Worm (Caenorhabditis elegans) whole organism, L1 larva: ENCODE results near the gene unc-71.

ENCODE experiments used
- C16A3.4 ChIP-seq: fragments of 150-350 bp; optimal IDR thresholded peaks from 2 replicates; lab custom pipeline; 2014; ENCODE audit warnings: missing biosample characterization, missing genetic modification characterization
- C34B4.2 ChIP-seq: sonication (generic microtip); optimal IDR thresholded peaks from 2 replicates; lab custom pipeline; 2017; ENCODE audit warnings: mild to moderate bottlenecking, missing genetic modification characterization, missing compliant biosample characterization
- F16B12.6 ChIP-seq: fragments of 150-350 bp; optimal IDR thresholded peaks from 2 replicates; lab custom pipeline; 2014; ENCODE audit warnings: missing biosample characterization, missing genetic modification characterization
- Y116A8C.19 ChIP-seq: sonication (generic microtip); optimal IDR thresholded peaks from 2 replicates; lab custom pipeline; 2016; ENCODE audit warnings: missing compliant biosample characterization, missing genetic modification characterization, borderline replicate concordance
- alr-1 ChIP-seq: fragments of 200-800 bp; sonication (Bioruptor generic); optimal IDR thresholded peaks from 2 replicates; lab custom pipeline; 2018; ENCODE audit warnings: borderline replicate concordance, mild to moderate bottlenecking, missing genetic modification characterization, missing compliant biosample characterization
- blmp-1 ChIP-seq: fragments of 150-350 bp; optimal IDR thresholded peaks from 2 replicates; lab custom pipeline; 2014; ENCODE audit warnings: missing biosample characterization, missing genetic modification characterization
- ceh-63 ChIP-seq: fragments of 200-800 bp; sonication (Bioruptor generic); optimal IDR thresholded peaks from 2 replicates; lab custom pipeline; 2018; ENCODE audit warnings: mild to moderate bottlenecking, missing genetic modification characterization, missing compliant biosample characterization
- ceh-82 ChIP-seq, 3 experiments: fragments of 150-350 bp in 1 of 3; sonication (generic microtip) in 2 of 3; optimal IDR thresholded peaks; 2 replicates each; lab custom pipeline; 2014 to 2017; ENCODE audit warnings: missing biosample characterization in 3 of 3, missing genetic modification characterization in 3 of 3
- ceh-88 ChIP-seq: fragments of 200-800 bp; sonication (Bioruptor generic); IDR thresholded peaks from 2 replicates; pipeline ENCODE4 v1.3.6; 2022; ENCODE audit warnings: missing genetic modification characterization, missing compliant biosample characterization
- ceh-90 ChIP-seq: sonication (generic microtip); optimal IDR thresholded peaks from 2 replicates; lab custom pipeline; 2016; ENCODE audit warnings: missing genetic modification characterization, missing compliant biosample characterization
- dpl-1 ChIP-seq, 3 experiments: fragments of 150-350 bp in 2 of 3; sonication (generic microtip) in 1 of 3; optimal IDR thresholded peaks; 2 replicates each; lab custom pipeline; 2014 to 2017; ENCODE audit warnings: missing biosample characterization in 3 of 3, missing genetic modification characterization in 3 of 3, missing genetic modification reagents in 3 of 3
- efl-1 ChIP-seq, 4 experiments: fragments of 150-350 bp; optimal IDR thresholded peaks in 3 of 4; peaks in 1 of 4; 1 replicate in 1 of 4; 2 replicates in 3 of 4; lab custom pipeline; 2014; ENCODE audit warnings: missing biosample characterization in 2 of 4, missing genetic modification characterization in 2 of 4, missing genetic modification reagents in 2 of 4
- efl-3 ChIP-seq: fragments of 200-800 bp; sonication (Bioruptor generic); optimal IDR thresholded peaks from 2 replicates; lab custom pipeline; 2018; ENCODE audit warnings: mild to moderate bottlenecking, missing genetic modification characterization, missing compliant biosample characterization
- elt-2 ChIP-seq: sonication (generic microtip); optimal IDR thresholded peaks from 2 replicates; lab custom pipeline; 2016; ENCODE audit warnings: missing genetic modification characterization, mild to moderate bottlenecking, inconsistent platforms, missing compliant biosample characterization, missing genetic modification reagents
- fkh-10 ChIP-seq: sonication (generic microtip); optimal IDR thresholded peaks from 2 replicates; lab custom pipeline; 2017; ENCODE audit warnings: missing biosample characterization, missing genetic modification reagents, missing genetic modification characterization
- fkh-8 ChIP-seq: sonication (generic microtip); optimal IDR thresholded peaks from 2 replicates; lab custom pipeline; 2016; ENCODE audit warnings: mild to moderate bottlenecking, missing genetic modification characterization, missing compliant biosample characterization
- fos-1 ChIP-seq: fragments of 150-350 bp; optimal IDR thresholded peaks from 2 replicates; lab custom pipeline; 2014; ENCODE audit warnings: missing biosample characterization, missing genetic modification characterization
- hlh-17 ChIP-seq: fragments of 200-800 bp; sonication (Bioruptor generic); optimal IDR thresholded peaks from 2 replicates; lab custom pipeline; 2018; ENCODE audit warnings: missing genetic modification characterization, mild to moderate bottlenecking, missing compliant biosample characterization, moderate library complexity, borderline replicate concordance
- hlh-4 ChIP-seq: sonication (generic microtip); optimal IDR thresholded peaks from 2 replicates; lab custom pipeline; 2016; ENCODE audit warnings: mild to moderate bottlenecking, missing genetic modification characterization, missing compliant biosample characterization
- isw-1 ChIP-seq: fragments of 200-800 bp; sonication (Bioruptor generic); IDR thresholded peaks from 2 replicates; pipeline ENCODE4 v1.3.6; 2022; ENCODE audit warnings: missing genetic modification characterization, missing compliant biosample characterization
- jun-1 ChIP-seq: fragments of 150-350 bp; optimal IDR thresholded peaks from 2 replicates; lab custom pipeline; 2014; ENCODE audit warnings: missing biosample characterization, missing genetic modification reagents, missing genetic modification characterization
- lin-14 ChIP-seq: fragments of 200-800 bp; sonication (Bioruptor generic); optimal IDR thresholded peaks from 2 replicates; lab custom pipeline; 2018; ENCODE audit warnings: mild to moderate bottlenecking, missing genetic modification characterization, moderate library complexity, missing compliant biosample characterization
- lin-15B ChIP-seq: fragments of 150-350 bp; sonication (generic microtip); optimal IDR thresholded peaks from 3 replicates; lab custom pipeline; 2014; ENCODE audit warnings: missing biosample characterization, missing genetic modification characterization
- lin-35 ChIP-seq, 2 experiments: fragments of 150-350 bp; optimal IDR thresholded peaks; 2 replicates each; lab custom pipeline; 2014; ENCODE audit warnings: missing biosample characterization in 2 of 2, missing genetic modification characterization in 2 of 2, missing genetic modification reagents in 2 of 2
- lir-3 ChIP-seq: sonication (generic microtip); optimal IDR thresholded peaks from 2 replicates; lab custom pipeline; 2016; ENCODE audit warnings: mild to moderate bottlenecking, missing genetic modification characterization, moderate library complexity, missing compliant biosample characterization; ENCODE audit not compliant: poor library complexity
- lsy-2 ChIP-seq, 2 experiments: fragments of 150-350 bp; optimal IDR thresholded peaks; 2 replicates each; lab custom pipeline; 2014; ENCODE audit warnings: missing biosample characterization in 2 of 2, missing genetic modification characterization in 2 of 2
- mab-9 ChIP-seq: fragments of 200-800 bp; sonication (Bioruptor generic); IDR thresholded peaks from 2 replicates; pipeline ENCODE4 v1.3.6; 2022; ENCODE audit warnings: missing genetic modification reagents, missing genetic modification characterization, missing compliant biosample characterization
- mdl-1 ChIP-seq, 2 experiments: fragments of 150-350 bp; optimal IDR thresholded peaks; 2 replicates each; lab custom pipeline; 2014 to 2017; ENCODE audit warnings: missing biosample characterization in 2 of 2, missing genetic modification characterization in 2 of 2, inconsistent platforms in 1 of 2
- mep-1 ChIP-seq: fragments of 150-350 bp; optimal IDR thresholded peaks from 2 replicates; lab custom pipeline; 2014; ENCODE audit warnings: missing biosample characterization, missing genetic modification characterization
- nhr-11 ChIP-seq: fragments of 150-350 bp; optimal IDR thresholded peaks from 2 replicates; lab custom pipeline; 2014; ENCODE audit warnings: missing biosample characterization, missing genetic modification characterization
- nhr-12 ChIP-seq: sonication (generic microtip); optimal IDR thresholded peaks from 2 replicates; lab custom pipeline; 2017; ENCODE audit warnings: missing biosample characterization, missing genetic modification characterization
- nhr-19 ChIP-seq: fragments of 200-800 bp; sonication (Bioruptor generic); conservative IDR thresholded peaks from 2 replicates; pipeline ENCODE4 v1.3.6; 2022; ENCODE audit warnings: missing genetic modification characterization, missing compliant biosample characterization
- nhr-20 ChIP-seq: sonication (generic microtip); optimal IDR thresholded peaks from 2 replicates; lab custom pipeline; 2016; ENCODE audit warnings: mild to moderate bottlenecking, missing genetic modification characterization, missing compliant biosample characterization
- nhr-237 ChIP-seq: fragments of 150-350 bp; optimal IDR thresholded peaks from 2 replicates; lab custom pipeline; 2014; ENCODE audit warnings: missing biosample characterization, missing genetic modification characterization
- nhr-28 ChIP-seq: fragments of 150-350 bp; optimal IDR thresholded peaks from 2 replicates; lab custom pipeline; 2014; ENCODE audit warnings: missing biosample characterization, missing genetic modification characterization
- nhr-47 ChIP-seq: sonication (generic microtip); optimal IDR thresholded peaks from 2 replicates; lab custom pipeline; 2016; ENCODE audit warnings: mild to moderate bottlenecking, missing genetic modification characterization, moderate library complexity, missing compliant biosample characterization
- nhr-71 ChIP-seq: sonication (generic microtip); optimal IDR thresholded peaks from 2 replicates; lab custom pipeline; 2016; ENCODE audit warnings: mild to moderate bottlenecking, missing genetic modification characterization, moderate library complexity, missing compliant biosample characterization
- nhr-77 ChIP-seq: fragments of 150-350 bp; optimal IDR thresholded peaks from 2 replicates; lab custom pipeline; 2014; ENCODE audit warnings: missing biosample characterization, missing genetic modification characterization
- nhr-84 ChIP-seq: sonication (generic microtip); optimal IDR thresholded peaks from 2 replicates; lab custom pipeline; 2017; ENCODE audit warnings: missing biosample characterization, missing genetic modification characterization
- nhr-85 ChIP-seq: sonication (generic microtip); peaks from one replicate; lab custom pipeline; 2016; ENCODE audit warnings: missing genetic modification characterization, inconsistent platforms, missing compliant biosample characterization
- pax-3 ChIP-seq: fragments of 200-800 bp; sonication (Bioruptor generic); optimal IDR thresholded peaks from 2 replicates; lab custom pipeline; 2018; ENCODE audit warnings: mild to moderate bottlenecking, missing genetic modification characterization, moderate library complexity, missing compliant biosample characterization
- rnt-1 ChIP-seq: sonication (generic microtip); optimal IDR thresholded peaks from 2 replicates; lab custom pipeline; 2016; ENCODE audit warnings: mild to moderate bottlenecking, missing genetic modification characterization, moderate library complexity, missing compliant biosample characterization
- skn-1 ChIP-seq: fragments of 150-350 bp; optimal IDR thresholded peaks from 2 replicates; lab custom pipeline; 2014; ENCODE audit warnings: missing biosample characterization, missing genetic modification characterization
- snu-23 ChIP-seq: sonication (generic microtip); optimal IDR thresholded peaks from 2 replicates; lab custom pipeline; 2016; ENCODE audit warnings: missing genetic modification characterization, missing compliant biosample characterization
- sox-4 ChIP-seq: sonication (generic microtip); optimal IDR thresholded peaks from 2 replicates; lab custom pipeline; 2016; ENCODE audit warnings: missing genetic modification characterization, missing compliant biosample characterization
- swsn-7 ChIP-seq: sonication (generic microtip); optimal IDR thresholded peaks from 2 replicates; lab custom pipeline; 2016; ENCODE audit warnings: missing genetic modification characterization, missing compliant biosample characterization
- tbx-2 ChIP-seq: sonication (generic microtip); optimal IDR thresholded peaks from 2 replicates; lab custom pipeline; 2016; ENCODE audit warnings: missing genetic modification characterization, missing compliant biosample characterization
- tlp-1 ChIP-seq: fragments of 150-350 bp; optimal IDR thresholded peaks from 2 replicates; lab custom pipeline; 2014; ENCODE audit warnings: missing biosample characterization, missing genetic modification characterization
- unc-62 ChIP-seq: fragments of 150-350 bp; optimal IDR thresholded peaks from 2 replicates; lab custom pipeline; 2014; ENCODE audit warnings: missing biosample characterization, missing genetic modification reagents, missing genetic modification characterization
- unc-98 ChIP-seq: fragments of 200-800 bp; sonication (Bioruptor generic); IDR thresholded peaks from 2 replicates; pipeline ENCODE4 v1.3.6; 2022; ENCODE audit warnings: missing genetic modification characterization, missing compliant biosample characterization
- xbp-1 ChIP-seq: sonication (generic microtip); optimal IDR thresholded peaks from 2 replicates; lab custom pipeline; 2016; ENCODE audit warnings: missing genetic modification characterization, missing compliant biosample characterization

Gene unc-71

ce11 chrIII:12847623-12848022, 43.9 kb downstream of the unc-71 start (continued):
- TF ChIP-seq alr-1 (tag; lab: Kevin White, UChicago) (no peak), nhr-28 (tag; lab: Kevin White, UChicago) (no peak), F16B12.6 (no peak), isw-1 (GFP tag; lab: Robert Waterston, UW) (no peak), dpl-1 (GFP tag; optimal IDR thresholded peaks at IDR 0.05; lab: Kevin White, UChicago) (peak in 2 of 3 experiments; percentile 2 to 33), rnt-1 (tag; lab: Kevin White, UChicago) (no peak), C16A3.4 (tag; lab: Kevin White, UChicago) (no peak), hlh-17 (no peak), nhr-85 (tag; lab: Kevin White, UChicago) (peak; percentile 92), ceh-90 (tag; lab: Kevin White, UChicago) (no peak), ceh-82 (tag; optimal IDR thresholded peaks at IDR 0.05; lab: Kevin White, UChicago) (no peak), nhr-11 (tag; lab: Kevin White, UChicago) (no peak), ceh-63 (GFP tag; lab: Kevin White, UChicago) (no peak), elt-2 (tag; lab: Kevin White, UChicago) (no peak), lin-14 (GFP tag; lab: Kevin White, UChicago) (peak; percentile 57), nhr-47 (tag; lab: Kevin White, UChicago) (no peak), efl-1 (optimal IDR thresholded peaks at IDR 0.05; lab: Kevin White, UChicago) (no peak), efl-1 (GFP tag; optimal IDR thresholded peaks at IDR 0.05 in 1 of 2; lab: Kevin White, UChicago) (peak; percentile 14 to 64), fkh-10 (no peak), blmp-1 (tag; lab: Kevin White, UChicago) (peak; percentile 59), tlp-1 (tag; lab: Kevin White, UChicago) (no peak), fos-1 (tag; lab: Kevin White, UChicago) (peak; percentile 56), skn-1 (tag; lab: Kevin White, UChicago) (peak; percentile 28), fkh-8 (no peak), jun-1 (tag; lab: Kevin White, UChicago) (no peak), unc-98 (GFP tag; lab: Robert Waterston, UW) (no peak)

ce11 chrIII:12842858-12843257, 48.7 kb downstream of the unc-71 start:
- TF ChIP-seq nhr-20 (tag; lab: Kevin White, UChicago): peak; percentile 46
- TF ChIP-seq mdl-1 (tag; optimal IDR thresholded peaks at IDR 0.05; lab: Kevin White, UChicago): peak in 1 of 2 experiments; percentile 29
- TF ChIP-seq fkh-8: no peak
- TF ChIP-seq jun-1 (tag; lab: Kevin White, UChicago): no peak
- TF ChIP-seq hlh-4: no peak
- TF ChIP-seq nhr-47 (tag; lab: Kevin White, UChicago): no peak
- TF ChIP-seq efl-3 (GFP tag; lab: Kevin White, UChicago): no peak
- no peak for TF ChIP-seq C34B4.2 (tag; lab: Kevin White, UChicago)
- TF ChIP-seq blmp-1 (tag; lab: Kevin White, UChicago): peak; percentile 19
- no peak for TF ChIP-seq Y116A8C.19 (tag; lab: Kevin White, UChicago)
- no peak for TF ChIP-seq swsn-7
- TF ChIP-seq lir-3 (tag; lab: Kevin White, UChicago): no peak
- TF ChIP-seq xbp-1: no peak
- TF ChIP-seq skn-1 (tag; lab: Kevin White, UChicago): no peak
- TF ChIP-seq nhr-85 (tag; lab: Kevin White, UChicago): peak; percentile 89
- TF ChIP-seq mep-1 (tag; lab: Kevin White, UChicago): no peak
- peak; percentile 31 for TF ChIP-seq lin-14 (GFP tag; lab: Kevin White, UChicago)
- TF ChIP-seq lsy-2 (tag; optimal IDR thresholded peaks at IDR 0.05; lab: Kevin White, UChicago): no peak
- TF ChIP-seq nhr-84 (tag; lab: Kevin White, UChicago): no peak
- TF ChIP-seq nhr-12 (tag; lab: Kevin White, UChicago): no peak
- TF ChIP-seq nhr-237 (tag; lab: Kevin White, UChicago): no peak
- no peak for TF ChIP-seq sox-4 (tag; lab: Kevin White, UChicago)
- no peak for TF ChIP-seq lin-15B (tag; lab: Kevin White, UChicago)
- TF ChIP-seq ceh-88 (GFP tag; lab: Robert Waterston, UW): no peak
- TF ChIP-seq nhr-77 (tag; lab: Kevin White, UChicago): no peak
- TF ChIP-seq lin-35 (GFP tag; optimal IDR thresholded peaks at IDR 0.05; lab: Kevin White, UChicago): peak in 1 of 2 experiments; percentile 28
- peak; percentile 22 for TF ChIP-seq nhr-71 (tag; lab: Kevin White, UChicago)
- TF ChIP-seq unc-62 (GFP tag; lab: Kevin White, UChicago): no peak
- TF ChIP-seq nhr-19 (GFP tag; lab: Robert Waterston, UW): no peak
- peak; percentile 28 for TF ChIP-seq snu-23 (GFP tag; lab: Kevin White, UChicago)
- TF ChIP-seq mab-9 (GFP tag; lab: Robert Waterston, UW): no peak
- peak; percentile 13 for TF ChIP-seq tbx-2 (tag; lab: Kevin White, UChicago)
- no peak for TF ChIP-seq pax-3 (tag; lab: Kevin White, UChicago)
